Worm (Caenorhabditis elegans) whole organism, young adult: Measurements from ENCODE around the gene C30G7.5.

Experiments used
- B0261.1 ChIP-seq: sonication (generic microtip); optimal IDR thresholded peaks from 2 replicates; lab custom pipeline; 2016; ENCODE audit warnings: mild to moderate bottlenecking, missing genetic modification characterization, moderate library complexity, missing compliant biosample characterization
- C17E4.6 ChIP-seq: fragments of 200-800 bp; sonication (Bioruptor generic); IDR thresholded peaks from 2 replicates; pipeline ENCODE4 v1.3.6; 2022; ENCODE audit warnings: missing genetic modification reagents, missing genetic modification characterization, missing compliant biosample characterization
- D2030.7 ChIP-seq: fragments of 200-800 bp; sonication (Bioruptor generic); IDR thresholded peaks from 2 replicates; pipeline ENCODE4 v1.3.6; 2022; ENCODE audit warnings: missing genetic modification reagents, missing genetic modification characterization, missing compliant biosample characterization
- F10E7.11 ChIP-seq: sonication (generic microtip); optimal IDR thresholded peaks from 2 replicates; lab custom pipeline; 2017; ENCODE audit warnings: mild to moderate bottlenecking, missing genetic modification characterization, moderate library complexity, missing compliant biosample characterization
- F33H1.4 ChIP-seq: fragments of 200-800 bp; sonication (Bioruptor generic); IDR thresholded peaks from 2 replicates; pipeline ENCODE4 v1.3.6; 2022; ENCODE audit warnings: missing genetic modification reagents, missing genetic modification characterization, missing compliant biosample characterization
- F49E8.2 ChIP-seq: sonication (generic microtip); optimal IDR thresholded peaks from 3 replicates; lab custom pipeline; 2017; ENCODE audit warnings: missing genetic modification characterization, mild to moderate bottlenecking, missing compliant biosample characterization, antibody characterized with exemption, moderate library complexity; ENCODE audit not compliant: insufficient read depth
- F57A8.1 ChIP-seq: fragments of 200-800 bp; sonication (Bioruptor generic); optimal IDR thresholded peaks from 2 replicates; lab custom pipeline; 2018; ENCODE audit warnings: mild to moderate bottlenecking, missing genetic modification characterization, moderate library complexity, missing compliant biosample characterization
- K11D2.4 ChIP-seq: fragments of 200-800 bp; sonication (Bioruptor generic); IDR thresholded peaks from 2 replicates; pipeline ENCODE4 v1.3.6; 2022; ENCODE audit warnings: missing genetic modification reagents, missing genetic modification characterization, missing compliant biosample characterization
- Y95B8A.8 ChIP-seq: fragments of 200-800 bp; sonication (Bioruptor generic); IDR thresholded peaks from 2 replicates; pipeline ENCODE4 v1.3.6; 2022; ENCODE audit warnings: missing genetic modification reagents, missing genetic modification characterization, missing compliant biosample characterization
- akir-1 ChIP-seq: fragments of 200-800 bp; sonication (Bioruptor generic); optimal IDR thresholded peaks from 2 replicates; lab custom pipeline; 2018; ENCODE audit warnings: mild to moderate bottlenecking, missing genetic modification characterization, moderate library complexity, missing compliant biosample characterization
- ama-1 ChIP-seq, 3 experiments: fragments of 150-350 bp in 1 of 3; sonication (generic microtip) in 2 of 3; optimal IDR thresholded peaks; 2 replicates each; lab custom pipeline; 2014 to 2018; ENCODE audit warnings: missing biosample characterization in 2 of 3, missing genetic modification characterization in 2 of 3, missing genetic modification reagents in 2 of 3
- aptf-3 ChIP-seq: fragments of 200-800 bp; sonication (Bioruptor generic); IDR thresholded peaks from 2 replicates; pipeline ENCODE4 v1.3.6; 2022; ENCODE audit warnings: missing genetic modification characterization, missing compliant biosample characterization
- athp-1 ChIP-seq: sonication (generic microtip); optimal IDR thresholded peaks from 2 replicates; lab custom pipeline; 2017; ENCODE audit warnings: mild to moderate bottlenecking, missing genetic modification characterization, missing compliant biosample characterization
- attf-3 ChIP-seq: fragments of 200-800 bp; sonication (Bioruptor generic); conservative IDR thresholded peaks from 2 replicates; pipeline ENCODE4 v1.3.6; 2022; ENCODE audit warnings: missing genetic modification reagents, missing genetic modification characterization, missing compliant biosample characterization
- ceh-100 ChIP-seq: fragments of 200-800 bp; sonication (Bioruptor generic); IDR thresholded peaks from 2 replicates; pipeline ENCODE4 v1.3.6; 2022; ENCODE audit warnings: missing genetic modification reagents, missing genetic modification characterization, missing compliant biosample characterization
- ceh-91 ChIP-seq: fragments of 200-800 bp; sonication (Bioruptor generic); IDR thresholded peaks from 2 replicates; pipeline ENCODE4 v1.3.6; 2022; ENCODE audit warnings: missing genetic modification reagents, missing genetic modification characterization, missing compliant biosample characterization
- chd-7 ChIP-seq: sonication (generic microtip); optimal IDR thresholded peaks from 2 replicates; lab custom pipeline; 2016; ENCODE audit warnings: mild to moderate bottlenecking, missing genetic modification characterization, moderate library complexity, missing compliant biosample characterization
- dox-1 ChIP-seq: fragments of 200-800 bp; sonication (Bioruptor generic); IDR thresholded peaks from 2 replicates; pipeline ENCODE4 v1.3.6; 2022; ENCODE audit warnings: missing genetic modification reagents, missing genetic modification characterization, missing compliant biosample characterization
- dpff-1 ChIP-seq: sonication (generic microtip); optimal IDR thresholded peaks from 2 replicates; lab custom pipeline; 2017; ENCODE audit warnings: mild to moderate bottlenecking, missing genetic modification characterization, missing compliant biosample characterization
- dpl-1 ChIP-seq: fragments of 150-350 bp; optimal IDR thresholded peaks from 2 replicates; lab custom pipeline; 2014; ENCODE audit warnings: missing biosample characterization, missing genetic modification reagents, missing genetic modification characterization
- hmg-1.2 ChIP-seq: fragments of 200-800 bp; sonication (Bioruptor generic); IDR thresholded peaks from 2 replicates; pipeline ENCODE4 v1.3.6; 2022; ENCODE audit warnings: missing genetic modification reagents, missing genetic modification characterization, missing compliant biosample characterization
- hmg-20 ChIP-seq: fragments of 200-800 bp; sonication (Bioruptor generic); IDR thresholded peaks from 2 replicates; pipeline ENCODE4 v1.3.6; 2022; ENCODE audit warnings: missing genetic modification reagents, missing genetic modification characterization, missing compliant biosample characterization
- hsf-1 ChIP-seq: fragments of 200-800 bp; sonication (Bioruptor generic); IDR thresholded peaks from 2 replicates; pipeline ENCODE4 v1.3.6; 2022; ENCODE audit warnings: missing genetic modification reagents, missing genetic modification characterization, missing compliant biosample characterization
- lin-35 ChIP-seq, 3 experiments: fragments of 150-350 bp in 2 of 3; sonication (generic microtip) in 1 of 3; optimal IDR thresholded peaks; 2 replicates each; lab custom pipeline; 2014 to 2018; ENCODE audit warnings: missing biosample characterization in 3 of 3, missing genetic modification characterization in 3 of 3, missing genetic modification reagents in 3 of 3
- lin-54 ChIP-seq: fragments of 200-800 bp; sonication (Bioruptor generic); optimal IDR thresholded peaks from 2 replicates; lab custom pipeline; 2018; ENCODE audit warnings: mild to moderate bottlenecking, missing genetic modification characterization, missing compliant biosample characterization
- lsl-1 ChIP-seq: fragments of 200-800 bp; sonication (Bioruptor generic); optimal IDR thresholded peaks from 2 replicates; lab custom pipeline; 2018; ENCODE audit warnings: mild to moderate bottlenecking, missing genetic modification characterization, moderate library complexity, missing compliant biosample characterization
- lsy-27 ChIP-seq: sonication (generic microtip); optimal IDR thresholded peaks from 2 replicates; lab custom pipeline; 2017; ENCODE audit warnings: missing genetic modification characterization, mild to moderate bottlenecking, missing compliant biosample characterization, antibody characterized with exemption, missing genotype, borderline replicate concordance; ENCODE audit not compliant: insufficient read depth
- madf-3 ChIP-seq: fragments of 200-800 bp; sonication (Bioruptor generic); IDR thresholded peaks from 2 replicates; pipeline ENCODE4 v1.3.6; 2022; ENCODE audit warnings: missing genetic modification reagents, missing genetic modification characterization, missing compliant biosample characterization
- madf-6 ChIP-seq: fragments of 200-800 bp; sonication (Bioruptor generic); IDR thresholded peaks from 2 replicates; pipeline ENCODE4 v1.3.6; 2022; ENCODE audit warnings: missing genetic modification reagents, missing genetic modification characterization, missing compliant biosample characterization
- madf-8 ChIP-seq: fragments of 200-800 bp; sonication (Bioruptor generic); conservative IDR thresholded peaks from 2 replicates; pipeline ENCODE4 v1.3.6; 2022; ENCODE audit warnings: missing genetic modification reagents, missing genetic modification characterization, missing compliant biosample characterization
- mcd-1 ChIP-seq: fragments of 200-800 bp; sonication (Bioruptor generic); IDR thresholded peaks from 2 replicates; pipeline ENCODE4 v1.3.6; 2022; ENCODE audit warnings: missing genetic modification reagents, missing genetic modification characterization, missing compliant biosample characterization
- mel-28 ChIP-seq: sonication (generic microtip); optimal IDR thresholded peaks from 2 replicates; lab custom pipeline; 2016; ENCODE audit warnings: borderline replicate concordance, mild to moderate bottlenecking, missing genetic modification characterization, missing compliant biosample characterization
- mes-4 ChIP-seq: sonication (generic microtip); optimal IDR thresholded peaks from 2 replicates; lab custom pipeline; 2016; ENCODE audit warnings: missing genotype, missing genetic modification characterization, missing compliant biosample characterization
- nhr-120 ChIP-seq: fragments of 200-800 bp; sonication (Bioruptor generic); IDR thresholded peaks from 2 replicates; pipeline ENCODE4 v1.3.6; 2022; ENCODE audit warnings: missing genetic modification characterization, missing compliant biosample characterization
- nhr-80 ChIP-seq: sonication (generic microtip); optimal IDR thresholded peaks from 2 replicates; lab custom pipeline; 2016; ENCODE audit warnings: missing genetic modification characterization, missing compliant biosample characterization
- rcor-1 ChIP-seq: fragments of 200-800 bp; sonication (Bioruptor generic); IDR thresholded peaks from 2 replicates; pipeline ENCODE4 v1.3.6; 2022; ENCODE audit warnings: missing genetic modification reagents, missing genetic modification characterization, missing compliant biosample characterization
- snpc-1.3 ChIP-seq: sonication (generic microtip); optimal IDR thresholded peaks from 2 replicates; lab custom pipeline; 2017; ENCODE audit warnings: missing genetic modification characterization, mild to moderate bottlenecking, missing compliant biosample characterization, antibody characterized with exemption, moderate library complexity, missing genotype, missing genetic modification reagents; ENCODE audit not compliant: insufficient read depth
- snpc-3.4 ChIP-seq: sonication (generic microtip); optimal IDR thresholded peaks from 2 replicates; lab custom pipeline; 2017; ENCODE audit warnings: missing genetic modification characterization, mild to moderate bottlenecking, missing compliant biosample characterization, antibody characterized with exemption, moderate library complexity, missing genotype, missing genetic modification reagents
- snpc-4 ChIP-seq, 5 experiments: fragments of 150-350 bp in 1 of 5; sonication (generic microtip) in 4 of 5; optimal IDR thresholded peaks; 2 replicates each; lab custom pipeline; 2014 to 2018; ENCODE audit warnings: missing genetic modification characterization in 5 of 5, missing biosample characterization in 3 of 5, antibody characterized with exemption in 2 of 5, mild to moderate bottlenecking in 2 of 5, missing compliant biosample characterization in 2 of 5, missing genotype in 2 of 5, moderate library complexity in 2 of 5, missing genetic modification reagents in 1 of 5
- tbp1 ChIP-seq: fragments of 200-800 bp; sonication (Bioruptor generic); optimal IDR thresholded peaks from 2 replicates; lab custom pipeline; 2018; ENCODE audit warnings: mild to moderate bottlenecking, missing genetic modification characterization, missing compliant biosample characterization
- tbx-9 ChIP-seq: sonication (generic microtip); optimal IDR thresholded peaks from 2 replicates; lab custom pipeline; 2016; ENCODE audit warnings: borderline replicate concordance, missing genetic modification characterization, inconsistent platforms, missing compliant biosample characterization
- unc-130 ChIP-seq: sonication (generic microtip); optimal IDR thresholded peaks from 2 replicates; lab custom pipeline; 2016; ENCODE audit warnings: missing genetic modification reagents, missing genetic modification characterization, missing compliant biosample characterization
- xnd-1 ChIP-seq: sonication (generic microtip); optimal IDR thresholded peaks from 2 replicates; lab custom pipeline; 2016; ENCODE audit warnings: missing genotype, missing genetic modification reagents, missing genetic modification characterization, missing compliant biosample characterization
- ztf-25 ChIP-seq: fragments of 200-800 bp; sonication (Bioruptor generic); IDR thresholded peaks from 2 replicates; pipeline ENCODE4 v1.3.6; 2022; ENCODE audit warnings: missing genetic modification reagents, missing genetic modification characterization, missing compliant biosample characterization

The C30G7.5 gene

DNA sequence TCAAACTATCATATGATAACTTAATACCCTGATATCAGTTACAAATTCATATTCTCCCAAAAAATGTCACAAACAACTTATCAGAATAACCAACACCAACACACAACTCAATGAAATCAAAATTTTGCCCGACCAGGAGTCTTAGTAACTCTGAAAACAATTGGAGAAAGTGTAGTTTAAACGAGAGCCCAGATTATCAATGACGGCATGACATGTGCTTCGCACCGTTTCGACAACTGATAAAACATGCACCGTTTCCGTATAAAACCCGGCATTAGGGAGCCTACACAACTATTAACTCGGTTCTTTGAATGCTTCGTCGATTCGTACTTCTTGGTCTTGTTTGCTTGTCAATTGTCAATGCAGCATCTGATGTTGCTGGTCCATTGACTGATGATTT lies 39.1 kb upstream of the C30G7.5 start, which contains the start of gene fil-1:
Gene fil-1, plus strand, starts transcription at position 219 of the 400 bp plus-strand sequence.
- TF ChIP-seq nhr-80 (peak; percentile 22), lin-35 (GFP tag; optimal IDR thresholded peaks at IDR 0.05; lab: Kevin White, UChicago) (no peak)

ce11 chrV:14992627-14993117 lies 38.1 kb upstream of the C30G7.5 start, which contains the start of gene T01C3.3:
Gene T01C3.3 (minus strand): TSS chrV:14992677.
- TF ChIP-seq ceh-91 (GFP tag; lab: Robert Waterston, UW) (peak; percentile 92), tbp1 (GFP tag; lab: Kevin White, UChicago) (peak; percentile 32), dpl-1 (peak; percentile 93), hmg-1.2 (peak; percentile 52), F49E8.2 (tag; lab: Kevin White, UChicago) (peak; percentile 42), rcor-1 (GFP tag; lab: Robert Waterston, UW) (peak; percentile 56), tbx-9 (tag; lab: Kevin White, UChicago) (no peak), mcd-1 (peak; percentile 50), unc-130 (GFP tag; lab: Kevin White, UChicago) (peak; percentile 17), madf-3 (peak; percentile 78; the same call in 1 of the 2 replicates), lsl-1 (GFP tag; lab: Kevin White, UChicago) (peak; percentile 91), madf-6 (peak; percentile 96), F57A8.1 (GFP tag; lab: Kevin White, UChicago) (no peak), F33H1.4 (GFP tag; lab: Robert Waterston, UW) (peak; percentile 78), hmg-20 (GFP tag; lab: Robert Waterston, UW) (no peak), nhr-120 (GFP tag; lab: Robert Waterston, UW) (no peak), mes-4 (tag; lab: Kevin White, UChicago) (no peak), snpc-3.4 (tag; lab: Kevin White, UChicago) (peak; percentile 72), dox-1 (GFP tag; lab: Robert Waterston, UW) (peak; percentile 57), dpff-1 (tag; lab: Kevin White, UChicago) (no peak), B0261.1 (tag; lab: Kevin White, UChicago) (no peak), snpc-1.3 (peak; percentile 13), lin-35 (GFP tag; optimal IDR thresholded peaks at IDR 0.05; lab: Kevin White, UChicago) (peak in 1 of 3 experiments; percentile 59), madf-8 (GFP tag; lab: Robert Waterston, UW) (peak; percentile 92), attf-3 (GFP tag; lab: Robert Waterston, UW) (peak; percentile 60), F10E7.11 (tag; lab: Kevin White, UChicago) (no peak), Y95B8A.8 (GFP tag; lab: Robert Waterston, UW) (peak; percentile 51; the same call in 1 of the 2 replicates), lin-54 (GFP tag; lab: Kevin White, UChicago) (peak; percentile 52), lsy-27 (no peak), mel-28 (tag; lab: Kevin White, UChicago) (no peak), D2030.7 (GFP tag; lab: Robert Waterston, UW) (peak; percentile 89), K11D2.4 (no peak), aptf-3 (GFP tag; lab: Robert Waterston, UW) (no peak), ceh-100 (GFP tag; lab: Robert Waterston, UW) (0 out of 2 replicates have a peak, but pooled peaks have one; percentile 32), athp-1 (no peak), akir-1 (GFP tag; lab: Kevin White, UChicago) (no peak), chd-7 (no peak), ama-1 (optimal IDR thresholded peaks at IDR 0.05; lab: Kevin White, UChicago) (no peak), ama-1 (GFP tag; optimal IDR thresholded peaks at IDR 0.05; lab: Kevin White, UChicago) (no peak), hsf-1 (GFP tag; lab: Robert Waterston, UW) (peak; percentile 86), ztf-25 (GFP tag; lab: Robert Waterston, UW) (0 out of 2 replicates have a peak, but pooled peaks have one; percentile 24), snpc-4 (GFP tag; optimal IDR thresholded peaks at IDR 0.05; lab: Kevin White, UChicago) (peak; percentile 22), snpc-4 (tag; optimal IDR thresholded peaks at IDR 0.05; lab: Kevin White, UChicago) (peak in 1 of 4 experiments; percentile 10), xnd-1 (tag; lab: Kevin White, UChicago) (peak; percentile 91), C17E4.6 (0 out of 2 replicates have a peak, but pooled peaks have one; percentile 34)
